Worm (Caenorhabditis elegans) whole organism, dauer: Measurements from ENCODE around the gene irld-51.

Source experiments
- unc-62 ChIP-seq: sonication (generic microtip); optimal IDR thresholded peaks from 2 replicates; lab custom pipeline; 2017; ENCODE audit warnings: missing biosample characterization, missing genetic modification reagents, missing genetic modification characterization

The irld-51 gene

DNA sequence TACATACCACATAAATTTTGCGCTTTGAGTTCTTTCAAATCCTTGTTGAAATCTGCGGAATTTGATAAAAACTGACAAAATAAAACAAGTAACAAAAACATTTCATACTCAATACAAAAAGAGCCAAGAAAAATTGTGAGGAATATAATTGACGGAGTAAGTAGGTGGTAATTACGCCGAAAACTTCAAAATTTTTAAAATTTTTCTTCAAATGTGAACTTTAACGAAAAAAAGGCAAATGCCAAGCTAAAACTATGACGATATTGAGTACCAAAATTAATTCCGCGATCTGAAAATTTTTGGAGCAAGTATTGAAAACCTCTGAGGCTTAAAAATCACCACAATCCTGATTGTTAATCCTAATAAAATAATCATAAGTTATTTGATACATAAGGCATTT, at the start of gene irld-51:
Gene irld-51, minus strand, starts transcription at position 101 of the 400 bp plus-strand sequence.
- no peak for TF ChIP-seq unc-62

ce11 chrII:3002211-3002610, 49.7 kb upstream of the irld-51 start, which contains the start of gene lido-10:
Gene lido-10 (plus strand): TSS chrII:3002511.
- no peak for TF ChIP-seq unc-62

- no peak for TF ChIP-seq unc-62
Observed at ce11 chrII:3000535-3001264, 48.2 kb upstream of the irld-51 start, which contains the start of gene lido-9. Gene lido-9 (plus strand): TSS chrII:3000768.

ce11 chrII:2997828-2998441, 45.4 kb upstream of the irld-51 start:
- no peak for TF ChIP-seq unc-62

DNA sequence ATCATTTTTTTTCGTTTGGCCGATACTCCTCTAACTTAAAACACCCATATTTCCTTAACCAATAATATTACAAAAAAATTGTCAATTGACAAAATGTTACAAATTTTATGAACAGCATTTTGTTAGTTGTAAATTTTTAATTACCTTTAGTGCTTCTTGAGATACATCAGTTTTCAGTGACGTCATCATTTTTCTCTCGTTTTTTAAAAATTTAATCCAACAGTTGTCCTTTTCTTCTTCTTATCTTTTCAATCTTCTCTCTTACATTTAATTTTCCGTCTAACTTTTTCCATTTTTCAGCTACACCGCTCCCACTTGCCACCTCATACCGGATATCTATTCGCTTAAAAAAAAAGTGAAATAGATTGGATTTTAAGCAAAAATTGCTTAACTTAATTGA, 44.2 kb upstream of the irld-51 start, which contains the start of gene lido-8:
Gene lido-8, plus strand, starts transcription at position 301 of the 400 bp plus-strand sequence.
- TF ChIP-seq unc-62 = no peak

ce11 chrII:2994590-2995392, 42.3 kb upstream of the irld-51 start:
- no peak for TF ChIP-seq unc-62

DNA sequence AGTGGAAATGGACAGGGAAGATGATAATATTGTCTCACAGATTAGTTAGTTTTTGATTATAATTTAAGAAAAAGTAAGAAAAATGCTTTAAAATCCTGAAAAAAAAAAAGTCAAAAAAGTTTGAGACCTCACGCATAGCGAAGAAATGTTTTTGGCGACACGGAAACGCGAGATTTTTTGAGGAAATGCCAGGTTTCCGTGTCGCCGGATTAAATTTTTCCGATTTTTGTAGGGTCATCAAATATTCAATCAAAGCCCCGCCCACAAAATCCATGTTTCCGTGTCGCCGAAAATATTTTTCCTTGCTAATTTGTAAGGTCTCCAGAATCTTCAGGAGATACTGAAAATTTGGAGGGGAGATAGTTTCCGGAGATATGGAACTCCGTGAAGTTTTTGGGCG, 39.8 kb upstream of the irld-51 start:
- TF ChIP-seq unc-62 = no peak

DNA sequence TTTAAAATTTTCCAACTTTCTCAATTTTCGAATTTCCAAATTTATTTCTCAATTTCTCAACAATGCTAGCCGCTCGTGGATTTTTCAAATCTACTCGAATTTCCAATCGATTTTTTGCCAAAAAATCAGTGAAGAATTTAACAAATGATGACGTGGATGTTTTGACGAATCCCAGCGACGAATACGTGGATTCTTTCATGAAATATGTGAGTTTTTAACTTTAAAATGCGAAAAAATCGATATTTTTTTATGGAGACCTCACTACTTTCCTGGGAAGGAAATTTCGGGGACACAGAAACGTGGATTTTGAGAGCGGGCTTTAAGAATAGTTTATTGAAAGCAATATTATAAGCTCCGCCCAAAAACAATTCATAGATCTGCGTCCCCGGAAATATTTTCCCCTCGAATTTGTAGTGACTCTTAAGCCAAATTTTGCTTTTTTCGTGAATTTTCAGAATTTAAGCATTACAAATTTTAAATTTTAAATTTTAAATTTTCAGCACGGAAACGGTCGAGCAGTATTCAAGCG, 39.1 kb upstream of the irld-51 start, which contains the start of gene K08A2.2:
Gene K08A2.2, plus strand, starts transcription at position 51 of the 529 bp plus-strand sequence.
- no peak for TF ChIP-seq unc-62

ce11 chrII:2990089-2990488, 37.6 kb upstream of the irld-51 start:
- no peak for TF ChIP-seq unc-62

DNA sequence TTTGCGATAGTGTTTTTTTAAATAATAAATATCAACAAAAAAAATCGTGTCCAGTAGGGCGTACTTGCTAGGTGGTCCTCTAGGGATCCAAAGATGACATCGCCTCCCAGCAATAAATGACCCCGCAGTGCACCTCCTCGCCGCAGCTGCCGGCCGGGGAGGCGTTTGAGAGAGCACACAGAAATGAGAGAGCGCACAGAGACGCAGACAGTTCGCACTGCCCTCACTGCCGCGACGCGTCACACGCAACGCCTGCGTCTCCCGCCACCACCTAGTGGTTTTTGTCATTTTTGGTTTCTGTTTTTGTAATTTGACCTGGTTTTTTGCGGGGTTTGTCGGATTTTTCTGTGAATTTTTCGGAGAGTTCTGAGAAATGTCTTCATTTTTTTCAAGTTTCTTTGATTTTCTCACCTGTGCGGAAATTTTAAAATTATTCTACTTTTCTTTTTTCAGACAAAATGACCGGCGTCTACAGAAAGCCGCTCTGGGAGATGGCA, 35.4 kb upstream of the irld-51 start, which contains the start of gene lido-7:
Gene lido-7, plus strand, starts transcription at position 447 of the 497 bp plus-strand sequence.
- TF ChIP-seq unc-62 = no peak

ce11 chrII:2987122-2987556, 34.6 kb upstream of the irld-51 start:
- no peak for TF ChIP-seq unc-62

DNA sequence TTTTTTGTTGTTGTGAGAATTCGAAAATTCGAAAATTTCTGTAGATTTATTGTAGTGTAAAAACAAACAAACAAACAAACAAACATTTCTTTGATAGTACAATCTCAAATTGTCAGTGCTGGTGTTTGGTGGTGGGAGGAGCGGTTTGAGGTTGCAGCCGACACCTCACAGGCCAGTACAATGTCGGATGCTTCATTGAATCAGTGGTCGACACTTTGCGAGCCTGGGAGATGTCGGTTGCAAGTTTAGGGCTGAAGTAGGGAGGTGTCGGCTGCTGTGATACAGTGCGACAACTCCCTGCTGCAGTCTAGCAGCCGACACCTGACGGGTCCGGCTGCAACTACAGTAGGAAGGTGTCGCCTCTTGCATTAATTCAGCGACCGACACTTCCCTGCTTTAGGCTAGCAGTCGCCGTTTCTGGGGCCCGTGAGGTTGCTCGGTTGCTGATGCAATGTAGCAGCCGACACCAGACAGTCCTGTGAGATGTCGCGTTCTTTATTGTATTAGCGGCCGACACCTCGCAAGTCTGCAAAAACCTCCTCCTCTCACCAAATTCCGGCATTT, 33.5 kb upstream of the irld-51 start:
- no peak for TF ChIP-seq unc-62

DNA sequence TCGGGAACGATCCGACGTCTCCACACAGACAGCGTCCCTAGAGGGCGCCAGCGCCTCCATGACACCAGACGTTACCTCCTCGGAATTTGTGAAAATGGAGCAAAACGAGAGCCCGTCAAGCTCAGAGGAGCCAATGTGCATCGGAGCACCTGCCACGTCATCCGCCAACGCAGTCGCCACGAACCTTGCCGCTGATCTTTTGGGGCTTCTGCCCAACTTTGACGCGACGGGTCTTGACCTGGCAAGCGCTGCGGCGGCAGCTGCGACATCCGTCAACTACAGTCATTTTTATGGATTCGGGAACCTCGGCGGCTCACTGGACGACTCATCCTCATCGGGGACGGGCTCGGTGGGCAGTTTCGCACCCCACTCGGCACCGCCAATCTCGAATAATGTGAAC, 32.9 kb upstream of the irld-51 start:
- TF ChIP-seq unc-62 = no peak

- no peak for TF ChIP-seq unc-62
Observed at ce11 chrII:2984383-2984782, 31.9 kb upstream of the irld-51 start.

- TF ChIP-seq unc-62 = no peak
Observed at ce11 chrII:2979061-2979460, 26.5 kb upstream of the irld-51 start.

DNA sequence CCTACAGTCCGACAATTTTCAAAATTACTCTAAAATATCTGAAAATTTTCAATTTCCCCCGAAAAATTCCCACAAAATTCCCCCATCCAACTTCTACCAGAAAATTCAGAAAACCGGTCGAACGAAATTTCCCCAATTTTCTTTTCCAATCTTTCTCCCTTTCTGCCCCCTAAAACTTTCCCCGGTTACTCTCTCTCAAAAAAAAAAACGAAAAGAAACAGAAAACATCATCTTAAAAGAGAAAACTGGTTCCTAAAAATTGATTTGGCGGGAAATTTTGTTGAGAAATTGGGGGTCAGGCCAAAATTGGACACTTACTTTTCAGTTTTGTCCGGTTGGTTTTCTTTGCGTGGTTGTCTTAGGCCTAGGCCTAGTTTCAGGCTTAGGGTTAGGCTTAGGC, 25.1 kb upstream of the irld-51 start:
- no peak for TF ChIP-seq unc-62
